ENCODE assay signal across 6 worm cellular contexts in genomic region chrIII:11949276-11949879, ce11.
TF ChIP-seq lines count a peak whose summit lies in the region.

No protein-coding gene starts in this region.

TF ChIP-seq in whole organism, L1 larva, 84 proteins besides CTCF, POLR2A, EP300 and RAD21:
- peak; percentile 24 for TF ChIP-seq pqm-1 (tag; optimal IDR thresholded peaks at IDR 0.05; lab: Kevin White, UChicago)
- no peak for TF ChIP-seq lin-14 (GFP tag; optimal IDR thresholded peaks at IDR 0.05; lab: Kevin White, UChicago)
TF ChIP-seq in whole organism, L1 larva: peak in this region for 1.

TF ChIP-seq in whole organism, L2 larva, 48 proteins besides CTCF, POLR2A, EP300 and RAD21:
- TF ChIP-seq lin-39 (tag; optimal IDR thresholded peaks at IDR 0.05; lab: Kevin White, UChicago) (no peak), fos-1 (tag; optimal IDR thresholded peaks at IDR 0.05; lab: Kevin White, UChicago) (peak; percentile 56)

TF ChIP-seq in whole organism, L3 larva, 47 proteins besides CTCF, POLR2A, EP300 and RAD21:
- TF ChIP-seq elt-2 (tag; optimal IDR thresholded peaks at IDR 0.05; lab: Kevin White, UChicago) (peak; percentile 40), fkh-2 (tag; optimal IDR thresholded peaks at IDR 0.05; lab: Kevin White, UChicago) (no peak), pqm-1 (tag; optimal IDR thresholded peaks at IDR 0.05; lab: Kevin White, UChicago) (peak; percentile 40), pha-4 (tag; optimal IDR thresholded peaks at IDR 0.05; lab: Kevin White, UChicago) (peak; percentile 37)

TF ChIP-seq in whole organism, L4 larva, 104 proteins besides CTCF, POLR2A, EP300 and RAD21 (continues in another document):
- TF ChIP-seq hlh-11 (tag; optimal IDR thresholded peaks at IDR 0.05; lab: Kevin White, UChicago) (peak; percentile 1), nhr-28 (tag; optimal IDR thresholded peaks at IDR 0.05; lab: Kevin White, UChicago) (peak; percentile 57), daf-16 (GFP tag; optimal IDR thresholded peaks at IDR 0.05; lab: Kevin White, UChicago) (no peak), daf-16 (tag; optimal IDR thresholded peaks at IDR 0.05; lab: Kevin White, UChicago) (peak; percentile 79), ceh-20 (GFP tag; IDR thresholded peaks at IDR 0.05; lab: Robert Waterston, UW) (no peak), nhr-48 (tag; optimal IDR thresholded peaks at IDR 0.05; lab: Kevin White, UChicago) (no peak), egl-27 (tag; optimal IDR thresholded peaks at IDR 0.05; lab: Kevin White, UChicago) (no peak), zip-11 (GFP tag; IDR thresholded peaks at IDR 0.05; lab: Robert Waterston, UW) (no peak), pqm-1 (tag; optimal IDR thresholded peaks at IDR 0.05; lab: Kevin White, UChicago) (peak; percentile 61), jun-1 (tag; optimal IDR thresholded peaks at IDR 0.05; lab: Kevin White, UChicago) (no peak), unc-62 (GFP tag; optimal IDR thresholded peaks at IDR 0.05 in 1 of 2; lab: Kevin White, UChicago) (peak in 1 of 2 experiments; percentile 62), unc-62 (tag; optimal IDR thresholded peaks at IDR 0.05; lab: Kevin White, UChicago) (no peak), zag-1 (tag; optimal IDR thresholded peaks at IDR 0.05; lab: Kevin White, UChicago) (no peak), T26A8.4 (GFP tag; IDR thresholded peaks at IDR 0.05; lab: Robert Waterston, UW) (no peak), duxl-1 (tag; optimal IDR thresholded peaks at IDR 0.05; lab: Kevin White, UChicago; ENCODE audit: poor library complexity) (no peak), daf-8 (GFP tag; IDR thresholded peaks at IDR 0.05; lab: Robert Waterston, UW) (no peak), lin-15B (tag; optimal IDR thresholded peaks at IDR 0.05; lab: Kevin White, UChicago) (no peak), F44E2.7 (GFP tag; IDR thresholded peaks at IDR 0.05; lab: Robert Waterston, UW) (no peak), madf-5 (GFP tag; IDR thresholded peaks at IDR 0.05; lab: Robert Waterston, UW) (no peak), lim-7 (GFP tag; IDR thresholded peaks at IDR 0.05; lab: Robert Waterston, UW) (no peak), lin-29 (GFP tag; IDR thresholded peaks at IDR 0.05; lab: Robert Waterston, UW) (no peak), aly-2 (tag; optimal IDR thresholded peaks at IDR 0.05; lab: Kevin White, UChicago) (no peak), snpc-4 (tag; optimal IDR thresholded peaks at IDR 0.05; lab: Kevin White, UChicago) (no peak), ceh-32 (tag; optimal IDR thresholded peaks at IDR 0.05; lab: Kevin White, UChicago; ENCODE audit: poor library complexity) (no peak), dpl-1 (GFP tag; optimal IDR thresholded peaks at IDR 0.05; lab: Kevin White, UChicago) (no peak), ama-1 (optimal IDR thresholded peaks at IDR 0.05; lab: Kevin White, UChicago) (no peak), nhr-11 (tag; optimal IDR thresholded peaks at IDR 0.05; lab: Kevin White, UChicago) (no peak), egl-43 (GFP tag; IDR thresholded peaks at IDR 0.05; lab: Robert Waterston, UW) (no peak), dve-1 (tag; optimal IDR thresholded peaks at IDR 0.05; lab: Kevin White, UChicago; ENCODE audit: insufficient read depth) (no peak)

TF ChIP-seq in whole organism, mixed stage, embryonic, 35 proteins besides CTCF, POLR2A, EP300 and RAD21:
- TF ChIP-seq ces-1 (GFP tag; optimal IDR thresholded peaks at IDR 0.05; lab: Kevin White, UChicago) (no peak), zip-8 (tag; optimal IDR thresholded peaks at IDR 0.05; lab: Kevin White, UChicago) (peak; percentile 53), sptf-1 (tag; optimal IDR thresholded peaks at IDR 0.05; lab: Kevin White, UChicago) (no peak), lin-32 (GFP tag; optimal IDR thresholded peaks at IDR 0.05; lab: Kevin White, UChicago) (no peak), elt-3 (tag; optimal IDR thresholded peaks at IDR 0.05; lab: Kevin White, UChicago) (no peak)
TF ChIP-seq in whole organism, mixed stage, embryonic: peak in this region for 1.

TF ChIP-seq in whole organism, young adult, 124 proteins besides CTCF, POLR2A, EP300 and RAD21:
- TF ChIP-seq lin-26 (GFP tag; IDR thresholded peaks at IDR 0.05; lab: Robert Waterston, UW), result no peak
- TF ChIP-seq F33H1.4 (GFP tag; IDR thresholded peaks at IDR 0.05; lab: Robert Waterston, UW), result peak; percentile 10; the same call in 1 of the 2 replicates
- no peak for TF ChIP-seq madf-8 (GFP tag; conservative IDR thresholded peaks at IDR 0.05; lab: Robert Waterston, UW)
- TF ChIP-seq lsl-1 (GFP tag; optimal IDR thresholded peaks at IDR 0.05; lab: Kevin White, UChicago), result peak; percentile 65
- TF ChIP-seq cebp-1 (GFP tag; IDR thresholded peaks at IDR 0.05; lab: Robert Waterston, UW), result no peak
- TF ChIP-seq cebp-1 (tag; optimal IDR thresholded peaks at IDR 0.05; lab: Kevin White, UChicago), result peak; percentile 6
- peak; percentile 22 for TF ChIP-seq nhr-80 (tag; optimal IDR thresholded peaks at IDR 0.05; lab: Kevin White, UChicago)
- no peak for TF ChIP-seq attf-6 (GFP tag; IDR thresholded peaks at IDR 0.05; lab: Robert Waterston, UW)
